Fruit fly (Drosophila melanogaster): ENCODE results near the gene CG1523.

DNA sequence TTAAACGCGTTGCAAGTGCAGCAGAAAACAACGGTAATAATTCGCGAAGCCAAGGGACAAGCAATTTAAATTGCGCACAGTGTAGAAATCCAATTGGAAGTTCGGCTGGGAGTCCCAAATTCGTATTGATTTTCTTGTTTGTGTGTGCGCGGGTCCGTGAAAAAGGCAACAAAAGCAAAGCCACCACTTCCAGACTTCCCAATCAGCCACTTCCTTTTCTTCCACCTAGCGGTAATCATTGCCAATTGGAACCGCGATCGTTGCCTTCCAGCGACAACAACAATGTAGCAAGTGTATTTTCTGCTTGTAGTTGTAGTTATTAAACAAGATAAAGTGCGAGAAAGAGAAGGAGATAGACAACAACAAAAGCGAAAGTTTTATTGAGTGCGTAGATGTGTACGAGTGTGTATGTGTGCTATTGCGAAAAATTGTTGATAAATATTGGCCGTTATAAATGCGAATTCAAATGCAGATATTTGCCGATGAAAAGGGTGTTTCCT lies 26.0 kb upstream of the CG1523 start:
- no peak for TF ChIP-seq Clk (GFP tag; optimal IDR thresholded peaks at IDR 0.05)
- TF ChIP-seq CG5204 (GFP tag; optimal IDR thresholded peaks at IDR 0.05), result no peak
- TF ChIP-seq cic (GFP tag; optimal IDR thresholded peaks at IDR 0.05), result no peak
- TF ChIP-seq bab1 (GFP tag; optimal IDR thresholded peaks at IDR 0.05), result no peak
- no peak for TF ChIP-seq CG1620 (GFP tag; optimal IDR thresholded peaks at IDR 0.05)
- TF ChIP-seq CG14711 (tag; optimal IDR thresholded peaks at IDR 0.05), result no peak
- TF ChIP-seq Crg-1 (GFP tag; optimal IDR thresholded peaks at IDR 0.05), result no peak
- no peak for TF ChIP-seq CG12768 (GFP tag; optimal IDR thresholded peaks at IDR 0.05)
- TF ChIP-seq Hr96 (GFP tag; optimal IDR thresholded peaks at IDR 0.05), result no peak
- no peak for TF ChIP-seq pad (GFP tag; optimal IDR thresholded peaks at IDR 0.05)
- TF ChIP-seq cnc (optimal IDR thresholded peaks at IDR 0.05), result no peak
- TF ChIP-seq CG7101 (tag; optimal IDR thresholded peaks at IDR 0.05), result no peak
- no peak for TF ChIP-seq CG11617 (GFP tag; optimal IDR thresholded peaks at IDR 0.05)
- no peak for TF ChIP-seq toe (GFP tag; optimal IDR thresholded peaks at IDR 0.05)
